Worm (Caenorhabditis elegans) whole organism, midembryonic: Measurements from ENCODE around the gene C17H12.3.

Source experiments
- T22C8.4 ChIP-seq: fragments of 200-800 bp; sonication (Bioruptor generic); IDR thresholded peaks from 2 replicates; pipeline ENCODE4 v1.3.6; 2022; ENCODE audit warnings: missing genetic modification characterization, missing compliant biosample characterization
- cog-1 ChIP-seq: sonication (generic microtip); optimal IDR thresholded peaks from 2 replicates; lab custom pipeline; 2016; ENCODE audit warnings: missing genetic modification characterization, missing compliant biosample characterization
- flt-1 ChIP-seq: fragments of 200-800 bp; sonication (Bioruptor generic); IDR thresholded peaks from 2 replicates; pipeline ENCODE4 v1.3.6; 2022; ENCODE audit warnings: missing genetic modification characterization, missing compliant biosample characterization
- klf-2 ChIP-seq: fragments of 200-800 bp; sonication (Bioruptor generic); conservative IDR thresholded peaks from 2 replicates; pipeline ENCODE4 v1.3.6; 2022; ENCODE audit warnings: missing genetic modification reagents, missing genetic modification characterization, missing compliant biosample characterization
- med-1 ChIP-seq: sonication (generic microtip); optimal IDR thresholded peaks from 2 replicates; lab custom pipeline; 2017; ENCODE audit warnings: missing genetic modification characterization, mild to moderate bottlenecking, missing compliant biosample characterization, antibody characterized with exemption, missing genetic modification reagents; ENCODE audit not compliant: insufficient read depth
- ref-1 ChIP-seq: fragments of 200-800 bp; sonication (Bioruptor generic); conservative IDR thresholded peaks from 2 replicates; pipeline ENCODE4 v1.3.6; 2022; ENCODE audit warnings: missing genetic modification reagents, missing genetic modification characterization, missing compliant biosample characterization
- tab-1 ChIP-seq: fragments of 200-800 bp; sonication (Bioruptor generic); IDR thresholded peaks from 2 replicates; pipeline ENCODE4 v1.3.6; 2022; ENCODE audit warnings: missing genetic modification characterization, missing compliant biosample characterization
- ztf-23 ChIP-seq: fragments of 200-800 bp; sonication (Bioruptor generic); IDR thresholded peaks from 2 replicates; pipeline ENCODE4 v1.3.6; 2022; ENCODE audit warnings: missing genetic modification reagents, missing genetic modification characterization, missing compliant biosample characterization
- ztf-29 ChIP-seq: fragments of 200-800 bp; sonication (Bioruptor generic); IDR thresholded peaks from 2 replicates; pipeline ENCODE4 v1.3.6; 2022; ENCODE audit warnings: missing genetic modification reagents, missing genetic modification characterization, missing compliant biosample characterization

DNA sequence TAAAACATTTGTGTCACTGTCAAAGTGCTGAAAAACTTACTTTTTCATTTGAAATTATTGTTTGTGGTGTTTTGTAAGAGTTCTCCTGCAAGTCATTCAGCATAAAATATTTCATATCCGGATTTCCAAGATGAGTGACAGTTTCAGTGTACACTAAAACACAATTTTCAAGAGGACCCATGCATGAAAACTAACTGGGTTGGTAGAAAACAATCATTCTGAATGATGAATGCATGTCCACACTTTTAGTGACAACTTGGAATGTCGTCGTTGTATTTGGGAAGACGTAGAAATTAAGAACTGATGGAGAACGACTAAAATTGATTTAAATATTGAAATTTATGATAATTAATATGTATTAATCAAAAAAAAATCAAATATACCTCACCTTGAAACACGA is 26.3 kb upstream of the C17H12.3 start:
- TF ChIP-seq flt-1 (GFP tag; lab: Robert Waterston, UW) (no peak), cog-1 (tag; lab: Kevin White, UChicago) (no peak), ztf-29 (GFP tag; lab: Robert Waterston, UW) (no peak), med-1 (GFP tag; lab: Kevin White, UChicago) (no peak), tab-1 (GFP tag; lab: Robert Waterston, UW) (no peak), ref-1 (no peak), ztf-23 (GFP tag; lab: Robert Waterston, UW) (no peak), T22C8.4 (no peak), klf-2 (GFP tag; lab: Robert Waterston, UW) (no peak)
